Worm (Caenorhabditis elegans): ENCODE data around the gene pipp-4P.
A peak's percentile ranks its signal among the peaks of the same experiment; 100 is the strongest.

The pipp-4P gene

DNA sequence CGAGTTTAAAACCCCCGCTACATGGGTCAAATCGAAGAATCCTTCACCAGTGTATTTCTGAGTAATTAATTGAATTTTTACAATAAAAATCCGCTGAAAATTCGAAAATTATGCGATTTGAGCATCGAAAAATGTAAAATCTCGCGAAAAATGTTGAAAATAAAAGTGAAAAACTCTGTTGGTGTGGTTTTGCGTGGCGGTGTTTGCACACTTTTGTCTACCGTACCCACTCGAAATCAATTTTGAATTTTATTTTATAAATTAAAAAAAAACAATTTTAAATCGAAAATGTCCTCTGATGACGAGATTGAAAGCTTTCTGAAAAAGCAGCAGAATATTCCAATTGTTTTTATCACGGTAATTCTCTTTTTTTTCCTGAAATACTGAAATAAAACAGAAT, 38.3 kb upstream of the pipp-4P start, which contains the start of gene Y71H2AM.6 (continued):
- TF ChIP-seq nhr-43 (tag; optimal IDR thresholded peaks at IDR 0.05; ENCODE audit: poor library complexity, severe bottlenecking) (no peak), jun-1 (tag; optimal IDR thresholded peaks at IDR 0.05) (no peak), nfya-1 (tag; optimal IDR thresholded peaks at IDR 0.05; ENCODE audit: insufficient read depth) (peak; percentile 69)

- TF ChIP-seq nhr-28 (tag; optimal IDR thresholded peaks at IDR 0.05) (no peak), nhr-12 (tag; optimal IDR thresholded peaks at IDR 0.05) (no peak), fkh-2 (tag; optimal IDR thresholded peaks at IDR 0.05) (no peak), nhr-77 (tag; optimal IDR thresholded peaks at IDR 0.05) (no peak), elt-2 (tag; optimal IDR thresholded peaks at IDR 0.05) (no peak)
Measured at ce11 chrIII:2781833-2782232, 37.2 kb upstream of the pipp-4P start.

ce11 chrIII:2785840-2786239, 33.2 kb upstream of the pipp-4P start, which contains the start of gene Y71H2AM.20:
TSS of gene Y71H2AM.20 (minus strand) at chrIII:2785948.
- TF ChIP-seq egl-5 (tag; optimal IDR thresholded peaks at IDR 0.05) = peak; percentile 82
- TF ChIP-seq nhr-76 (tag; optimal IDR thresholded peaks at IDR 0.05) = peak; percentile 60
- peak; percentile 83 for TF ChIP-seq R02D3.7 (tag; optimal IDR thresholded peaks at IDR 0.05)
- peak; percentile 97 for TF ChIP-seq nfya-1 (tag; optimal IDR thresholded peaks at IDR 0.05; ENCODE audit: insufficient read depth)
- peak; percentile 83 for TF ChIP-seq nhr-11 (tag; optimal IDR thresholded peaks at IDR 0.05)
- peak; percentile 23 for TF ChIP-seq fkh-2 (tag; optimal IDR thresholded peaks at IDR 0.05)
- TF ChIP-seq egl-27 (tag; optimal IDR thresholded peaks at IDR 0.05) = peak; percentile 81
- peak; percentile 92 for TF ChIP-seq skn-1 (tag; optimal IDR thresholded peaks at IDR 0.05)
- TF ChIP-seq eor-1 (tag; optimal IDR thresholded peaks at IDR 0.05) = no peak
- peak; percentile 82 for TF ChIP-seq elt-2 (tag; optimal IDR thresholded peaks at IDR 0.05)
- TF ChIP-seq snpc-4 (tag; optimal IDR thresholded peaks at IDR 0.05) = peak; percentile 97
- TF ChIP-seq mml-1 (tag; optimal IDR thresholded peaks at IDR 0.05) = no peak
- peak; percentile 75 for TF ChIP-seq ztf-4 (tag; optimal IDR thresholded peaks at IDR 0.05)
- no peak for TF ChIP-seq nhr-12 (tag; optimal IDR thresholded peaks at IDR 0.05)
- no peak for TF ChIP-seq nhr-237 (tag; optimal IDR thresholded peaks at IDR 0.05)
- peak; percentile 91 for TF ChIP-seq jun-1 (tag; optimal IDR thresholded peaks at IDR 0.05)
- no peak for TF ChIP-seq ceh-9 (tag; optimal IDR thresholded peaks at IDR 0.05)
- no peak for TF ChIP-seq zag-1 (tag; optimal IDR thresholded peaks at IDR 0.05)
- peak; percentile 100 for TF ChIP-seq pha-4 (tag; optimal IDR thresholded peaks at IDR 0.05)
- TF ChIP-seq aly-2 (tag; optimal IDR thresholded peaks at IDR 0.05) = no peak
- TF ChIP-seq nhr-25 (tag; optimal IDR thresholded peaks at IDR 0.05) = peak; percentile 92
- TF ChIP-seq pqm-1 (tag; optimal IDR thresholded peaks at IDR 0.05) = peak; percentile 81
- peak; percentile 88 for TF ChIP-seq hmg-11 (tag; optimal IDR thresholded peaks at IDR 0.05)
- TF ChIP-seq elt-1 (tag; optimal IDR thresholded peaks at IDR 0.05) = peak; percentile 51
- TF ChIP-seq unc-62 (GFP tag; optimal IDR thresholded peaks at IDR 0.05) = peak; percentile 73
- peak; percentile 24 for TF ChIP-seq nhr-67 (tag; optimal IDR thresholded peaks at IDR 0.05)
- peak; percentile 98 for TF ChIP-seq lin-39 (tag; optimal IDR thresholded peaks at IDR 0.05)
- TF ChIP-seq lin-15B (tag; optimal IDR thresholded peaks at IDR 0.05) = peak; percentile 100
- TF ChIP-seq daf-12 (tag; optimal IDR thresholded peaks at IDR 0.05) = no peak
- TF ChIP-seq ceh-82 (tag; optimal IDR thresholded peaks at IDR 0.05) = peak; percentile 56
- TF ChIP-seq fkh-10 (GFP tag; optimal IDR thresholded peaks at IDR 0.05) = peak; percentile 91
- TF ChIP-seq ztf-11 (tag; optimal IDR thresholded peaks at IDR 0.05) = peak; percentile 44
- peak; percentile 91 for TF ChIP-seq lsy-12 (tag; optimal IDR thresholded peaks at IDR 0.05)
- TF ChIP-seq unc-39 (tag; optimal IDR thresholded peaks at IDR 0.05) = no peak
- peak; percentile 76 for TF ChIP-seq tbx-2 (tag; optimal IDR thresholded peaks at IDR 0.05)
- peak; percentile 97 for TF ChIP-seq nhr-23 (tag; optimal IDR thresholded peaks at IDR 0.05)
- TF ChIP-seq nhr-77 (tag; optimal IDR thresholded peaks at IDR 0.05) = peak; percentile 72
- peak in 2 of 3 experiments; percentile 35 to 44 for TF ChIP-seq elt-3 (tag; optimal IDR thresholded peaks at IDR 0.05)
- no peak for TF ChIP-seq sea-2 (GFP tag; optimal IDR thresholded peaks at IDR 0.05)
- TF ChIP-seq fos-1 (tag; optimal IDR thresholded peaks at IDR 0.05) = peak; percentile 90
- peak; percentile 68 for TF ChIP-seq nhr-43 (tag; optimal IDR thresholded peaks at IDR 0.05; ENCODE audit: poor library complexity, severe bottlenecking)
- TF ChIP-seq nhr-28 (tag; optimal IDR thresholded peaks at IDR 0.05) = no peak
- TF ChIP-seq ZK546.5 (tag; optimal IDR thresholded peaks at IDR 0.05) = peak; percentile 10
- no peak for TF ChIP-seq ama-1 (optimal IDR thresholded peaks at IDR 0.05)
- TF ChIP-seq mdl-1 (tag; optimal IDR thresholded peaks at IDR 0.05) = no peak
- TF ChIP-seq ceh-28 (tag; optimal IDR thresholded peaks at IDR 0.05) = peak; percentile 88
- no peak for TF ChIP-seq ceh-16 (tag; optimal IDR thresholded peaks at IDR 0.05)
